Worm (Caenorhabditis elegans): ENCODE measurements around the gene F40G12.6.

ce11 chrV:14243904-14244303 is 29.0 kb downstream of the F40G12.6 start, which contains the start of gene sre-7:
- TF ChIP-seq ama-1 (optimal IDR thresholded peaks at IDR 0.05) (no peak), ceh-13 (GFP tag; optimal IDR thresholded peaks at IDR 0.05) (no peak), hnd-1 (tag; optimal IDR thresholded peaks at IDR 0.05) (no peak), B0310.2 (tag; optimal IDR thresholded peaks at IDR 0.05) (no peak), F13C5.2 (tag; optimal IDR thresholded peaks at IDR 0.05) (no peak), hmg-4 (GFP tag; optimal IDR thresholded peaks at IDR 0.05) (no peak), flt-1 (GFP tag; IDR thresholded peaks at IDR 0.05) (no peak), aly-1 (tag; optimal IDR thresholded peaks at IDR 0.05) (no peak), scrt-1 (GFP tag; IDR thresholded peaks at IDR 0.05) (no peak), sea-1 (GFP tag; conservative IDR thresholded peaks at IDR 0.05) (no peak), ceh-36 (tag; optimal IDR thresholded peaks at IDR 0.05) (no peak), tbx-37 (GFP tag; conservative IDR thresholded peaks at IDR 0.05) (no peak), tbx-11 (GFP tag; IDR thresholded peaks at IDR 0.05) (no peak), tra-4 (tag; optimal IDR thresholded peaks at IDR 0.05) (no peak)
